6 fruit fly cellular contexts compared by ENCODE assay signal in the genomic region with DNA sequence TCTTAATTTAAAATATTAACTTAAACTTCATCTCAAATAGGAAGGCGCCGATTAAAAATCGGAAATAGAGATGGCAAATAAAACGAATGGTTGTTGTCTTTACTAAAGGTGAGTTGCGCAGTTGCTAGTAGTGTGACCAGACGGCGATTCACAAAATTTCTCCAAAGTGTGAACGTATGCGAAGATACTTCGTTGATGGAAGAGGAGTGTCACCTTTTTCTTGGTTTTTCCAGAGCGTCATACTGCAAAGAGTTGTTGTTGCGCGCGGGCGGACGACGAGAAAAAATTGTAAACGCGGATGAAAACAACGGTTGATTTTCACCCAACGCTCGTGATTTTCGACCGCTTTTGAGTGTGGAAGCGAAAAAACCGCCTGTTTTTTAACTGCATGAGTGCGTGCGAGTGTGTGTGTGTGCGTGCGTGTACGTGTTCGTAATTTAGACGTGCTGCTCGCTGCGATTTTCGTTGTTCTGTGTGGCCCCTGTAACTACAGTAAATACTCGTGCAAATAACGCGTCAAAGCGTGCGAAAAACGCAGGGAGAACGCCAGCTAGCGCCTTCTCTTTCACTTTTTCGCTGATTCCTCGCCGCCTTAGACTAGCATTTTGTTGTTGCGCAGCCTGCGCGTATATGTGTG.
TF ChIP-seq lines count a peak whose summit lies in the region.

A gene (plus strand): TSS at position 241 of the 637 bp plus-strand sequence.

- TF ChIP-seq CTCF in S2 (optimal IDR thresholded peaks at IDR 0.05; lab: Kevin White, UChicago), result peak; percentile 38 to 57
- peak; percentile 46 for TF ChIP-seq CTCF in whole organism, embryonic (GFP tag; optimal IDR thresholded peaks at IDR 0.05; lab: Kevin White, UChicago)

TF ChIP-seq in whole organism, adult, 20 proteins besides CTCF, POLR2A, EP300 and RAD21 (continues in another document):
- TF ChIP-seq kay (GFP tag; lab: Kevin White, UChicago; ENCODE audit: borderline replicate concordance) (no peak), cnc (optimal IDR thresholded peaks at IDR 0.05; lab: Kevin White, UChicago) (no peak), Hr96 (GFP tag; optimal IDR thresholded peaks at IDR 0.05; lab: Kevin White, UChicago) (no peak), pad (GFP tag; optimal IDR thresholded peaks at IDR 0.05; lab: Kevin White, UChicago) (peak; percentile 48), Clk (GFP tag; optimal IDR thresholded peaks at IDR 0.05; lab: Kevin White, UChicago) (no peak), CG33017 (tag; optimal IDR thresholded peaks at IDR 0.05; lab: Kevin White, UChicago) (no peak), Crg-1 (GFP tag; optimal IDR thresholded peaks at IDR 0.05; lab: Kevin White, UChicago) (no peak), CG14711 (tag; optimal IDR thresholded peaks at IDR 0.05; lab: Kevin White, UChicago) (peak; percentile 8), bab1 (GFP tag; optimal IDR thresholded peaks at IDR 0.05; lab: Kevin White, UChicago) (peak; percentile 45), ovo (GFP tag; optimal IDR thresholded peaks at IDR 0.05; lab: Kevin White, UChicago) (no peak), CG7045 (GFP tag; optimal IDR thresholded peaks at IDR 0.05; lab: Kevin White, UChicago) (peak; percentile 14), CG7101 (tag; optimal IDR thresholded peaks at IDR 0.05; lab: Kevin White, UChicago) (peak; percentile 39), CG5204 (GFP tag; optimal IDR thresholded peaks at IDR 0.05; lab: Kevin White, UChicago) (no peak), toe (GFP tag; optimal IDR thresholded peaks at IDR 0.05; lab: Kevin White, UChicago) (no peak), cic (GFP tag; optimal IDR thresholded peaks at IDR 0.05; lab: Kevin White, UChicago) (peak; percentile 34), CG11617 (GFP tag; optimal IDR thresholded peaks at IDR 0.05; lab: Kevin White, UChicago) (no peak), CG1620 (GFP tag; optimal IDR thresholded peaks at IDR 0.05; lab: Kevin White, UChicago) (peak; percentile 19)

TF ChIP-seq in whole organism, embryonic, 481 proteins besides CTCF, POLR2A, EP300 and RAD21 (continues in another document):
- TF ChIP-seq zen (tag; optimal IDR thresholded peaks at IDR 0.05; lab: Kevin White, UChicago), result no peak
- no peak for TF ChIP-seq NC2α (GFP tag; optimal IDR thresholded peaks at IDR 0.05; lab: Kevin White, UChicago)
- peak; percentile 49; the same call in 1 of the 2 replicates for TF ChIP-seq Scr (GFP tag; IDR thresholded peaks at IDR 0.05; lab: Robert Waterston, UW; ENCODE audit: partially characterized antibody)
- TF ChIP-seq eyg (GFP tag; optimal IDR thresholded peaks at IDR 0.05; lab: Kevin White, UChicago), result no peak
- TF ChIP-seq CG17186 (GFP tag; optimal IDR thresholded peaks at IDR 0.05; lab: Kevin White, UChicago), result peak; percentile 81
- TF ChIP-seq Sry-β (GFP tag; optimal IDR thresholded peaks at IDR 0.05; lab: Kevin White, UChicago), result no peak
- TF ChIP-seq Neu2 (GFP tag; optimal IDR thresholded peaks at IDR 0.05; lab: Kevin White, UChicago; ENCODE audit: borderline replicate concordance), result no peak
- TF ChIP-seq CG43689 (GFP tag; IDR thresholded peaks at IDR 0.05; lab: Robert Waterston, UW), result no peak
- TF ChIP-seq pum (GFP tag; optimal IDR thresholded peaks at IDR 0.05; lab: Kevin White, UChicago), result no peak
- TF ChIP-seq BEAF-32 (GFP tag; optimal IDR thresholded peaks at IDR 0.05; lab: Kevin White, UChicago), result peak; percentile 67
- TF ChIP-seq CG12942 (GFP tag; optimal IDR thresholded peaks at IDR 0.05; lab: Kevin White, UChicago), result no peak
- peak; percentile 90 for TF ChIP-seq Ets65A (GFP tag; lab: Kevin White, UChicago)
- TF ChIP-seq nerfin-2 (GFP tag; IDR thresholded peaks at IDR 0.05; lab: Robert Waterston, UW; ENCODE audit: partially characterized antibody), result no peak
- peak; percentile 20 for TF ChIP-seq Asciz (GFP tag; optimal IDR thresholded peaks at IDR 0.05; lab: Kevin White, UChicago)
- no peak for TF ChIP-seq dm (GFP tag; optimal IDR thresholded peaks at IDR 0.05; lab: Kevin White, UChicago)
- no peak for TF ChIP-seq run (tag; optimal IDR thresholded peaks at IDR 0.05; lab: Kevin White, UChicago)

TF ChIP-seq in whole organism, prepupa, 60 proteins besides CTCF, POLR2A, EP300 and RAD21:
- no peak for TF ChIP-seq Hr4 (GFP tag; optimal IDR thresholded peaks at IDR 0.05; lab: Kevin White, UChicago)
- TF ChIP-seq Hr39 (GFP tag; optimal IDR thresholded peaks at IDR 0.05; lab: Kevin White, UChicago), result no peak
- TF ChIP-seq Eip78C (GFP tag; lab: Kevin White, UChicago), result no peak
- peak; percentile 17; the same call in 1 of the 2 replicates for TF ChIP-seq Gug (GFP tag; IDR thresholded peaks at IDR 0.05; lab: Robert Waterston, UW)
- peak; percentile 53; the same call in 2 of the 3 replicates for TF ChIP-seq CG6163 (GFP tag; IDR thresholded peaks at IDR 0.05; lab: Robert Waterston, UW)
- TF ChIP-seq eg (GFP tag; IDR thresholded peaks at IDR 0.05; lab: Robert Waterston, UW), result peak; percentile 47
- TF ChIP-seq CG7368 (GFP tag; optimal IDR thresholded peaks at IDR 0.05; lab: Kevin White, UChicago), result no peak

TF ChIP-seq in whole organism, pupa, 21 proteins besides CTCF, POLR2A, EP300 and RAD21:
- 0 out of 3 replicates have a peak, but pooled peaks have one; percentile 42 for TF ChIP-seq CG4496 (GFP tag; IDR thresholded peaks at IDR 0.05; lab: Robert Waterston, UW)
- TF ChIP-seq EcR (GFP tag; optimal IDR thresholded peaks at IDR 0.05; lab: Kevin White, UChicago), result no peak
- no peak for TF ChIP-seq D1 (tag; optimal IDR thresholded peaks at IDR 0.05; lab: Kevin White, UChicago)
- TF ChIP-seq CG8301 (tag; optimal IDR thresholded peaks at IDR 0.05; lab: Kevin White, UChicago), result no peak
- TF ChIP-seq CG13204 (GFP tag; optimal IDR thresholded peaks at IDR 0.05; lab: Kevin White, UChicago), result peak; percentile 26
- no peak for TF ChIP-seq CG10348 (GFP tag; IDR thresholded peaks at IDR 0.05; lab: Robert Waterston, UW)
- peak; percentile 6; the same call in 1 of the 2 replicates for TF ChIP-seq CG12605 (GFP tag; IDR thresholded peaks at IDR 0.05; lab: Robert Waterston, UW)
- no peak for TF ChIP-seq gl (tag; optimal IDR thresholded peaks at IDR 0.05; lab: Kevin White, UChicago)

TF ChIP-seq in whole organism, wandering third instar larva, 38 proteins besides CTCF, POLR2A, EP300 and RAD21:
- TF ChIP-seq HLH106 (tag; optimal IDR thresholded peaks at IDR 0.05; lab: Kevin White, UChicago), result peak; percentile 28
- peak; percentile 27 for TF ChIP-seq Dif (GFP tag; optimal IDR thresholded peaks at IDR 0.05; lab: Kevin White, UChicago; ENCODE audit: partially characterized antibody)
- TF ChIP-seq Jra (GFP tag; optimal IDR thresholded peaks at IDR 0.05; lab: Kevin White, UChicago), result no peak
- no peak for TF ChIP-seq br (GFP tag; optimal IDR thresholded peaks at IDR 0.05; lab: Kevin White, UChicago)
- no peak for TF ChIP-seq Rel (GFP tag; optimal IDR thresholded peaks at IDR 0.05; lab: Kevin White, UChicago)
- TF ChIP-seq Rel (tag; optimal IDR thresholded peaks at IDR 0.05; lab: Kevin White, UChicago), result peak; percentile 35
- TF ChIP-seq psq (GFP tag; optimal IDR thresholded peaks at IDR 0.05; lab: Kevin White, UChicago), result peak; percentile 35
- TF ChIP-seq fru (GFP tag; optimal IDR thresholded peaks at IDR 0.05; lab: Kevin White, UChicago), result no peak
- no peak for TF ChIP-seq lola (GFP tag; optimal IDR thresholded peaks at IDR 0.05; lab: Kevin White, UChicago)
- peak in 1 of 2 experiments; percentile 2 for TF ChIP-seq foxo (GFP tag; optimal IDR thresholded peaks at IDR 0.05; lab: Kevin White, UChicago)
- no peak for TF ChIP-seq Vsx2 (GFP tag; optimal IDR thresholded peaks at IDR 0.05; lab: Kevin White, UChicago; ENCODE audit: partially characterized antibody)
- TF ChIP-seq sage (GFP tag; optimal IDR thresholded peaks at IDR 0.05; lab: Kevin White, UChicago), result no peak
- TF ChIP-seq dl (GFP tag; optimal IDR thresholded peaks at IDR 0.05; lab: Kevin White, UChicago; ENCODE audit: insufficient read depth in 1 of 2, partially characterized antibody in 2 of 2), result peak; percentile 42 to 75
- TF ChIP-seq tai (GFP tag; optimal IDR thresholded peaks at IDR 0.05; lab: Kevin White, UChicago), result no peak
- peak; percentile 31 for TF ChIP-seq Myc (optimal IDR thresholded peaks at IDR 0.05; lab: Kevin White, UChicago)
TF ChIP-seq in whole organism, wandering third instar larva: peak in this region for 7.
